Fruit fly (Drosophila melanogaster): ENCODE results near the gene cno.

Gene cno

dm6 chr3R:5256462-5257146 lies 39.3 kb upstream of the cno start, which contains the start of the genes Enoph and Hph (continued):
- TF ChIP-seq CG6163 (GFP tag; IDR thresholded peaks at IDR 0.05) = 0 out of 3 replicates have a peak, but pooled peaks have one; percentile 61
- TF ChIP-seq fkh (GFP tag; optimal IDR thresholded peaks at IDR 0.05) = peak; percentile 64
- peak in 1 of 2 experiments; percentile 72 for TF ChIP-seq salr (GFP tag; optimal IDR thresholded peaks at IDR 0.05)
- peak; percentile 75 for TF ChIP-seq achi (GFP tag; optimal IDR thresholded peaks at IDR 0.05)
- TF ChIP-seq esn (GFP tag; optimal IDR thresholded peaks at IDR 0.05) = peak; percentile 71
- peak; percentile 19 for TF ChIP-seq dac (GFP tag; optimal IDR thresholded peaks at IDR 0.05)
- TF ChIP-seq topi (GFP tag; optimal IDR thresholded peaks at IDR 0.05) = peak; percentile 62
- peak; percentile 67 for TF ChIP-seq CG10669 (GFP tag; optimal IDR thresholded peaks at IDR 0.05)
- peak; percentile 28 for TF ChIP-seq CG8632 (GFP tag; optimal IDR thresholded peaks at IDR 0.05)
- no peak for TF ChIP-seq CG16779 (tag; optimal IDR thresholded peaks at IDR 0.05)
- peak; percentile 73 for TF ChIP-seq CG3919 (GFP tag; optimal IDR thresholded peaks at IDR 0.05)

dm6 chr3R:5252853-5253252 lies 35.6 kb upstream of the cno start, which contains the start of gene CG1113:
TSS of gene CG1113 (plus strand) at chr3R:5253153.
- TF ChIP-seq Eip78C (GFP tag) (peak; percentile 46), Hr39 (GFP tag; optimal IDR thresholded peaks at IDR 0.05) (no peak), CG10631 (GFP tag; optimal IDR thresholded peaks at IDR 0.05) (no peak), CG11902 (GFP tag; optimal IDR thresholded peaks at IDR 0.05) (no peak), eg (GFP tag; IDR thresholded peaks at IDR 0.05) (no peak)

- TF ChIP-seq fd59A (GFP tag; optimal IDR thresholded peaks at IDR 0.05) = no peak
- no peak for TF ChIP-seq Hr4 (GFP tag; optimal IDR thresholded peaks at IDR 0.05)
- TF ChIP-seq esn (GFP tag; optimal IDR thresholded peaks at IDR 0.05) = peak; percentile 25
- no peak for TF ChIP-seq Ets96B (tag; optimal IDR thresholded peaks at IDR 0.05)
- no peak for TF ChIP-seq CG8319 (GFP tag; optimal IDR thresholded peaks at IDR 0.05)
- no peak for TF ChIP-seq fd85E (GFP tag; optimal IDR thresholded peaks at IDR 0.05)
- TF ChIP-seq svp (GFP tag) = peak; percentile 66
- peak; percentile 19 for TF ChIP-seq Eip78C (GFP tag)
- no peak for TF ChIP-seq salr (GFP tag; optimal IDR thresholded peaks at IDR 0.05)
- peak; percentile 24 for TF ChIP-seq Smox (GFP tag; optimal IDR thresholded peaks at IDR 0.05)
- TF ChIP-seq ss (GFP tag; optimal IDR thresholded peaks at IDR 0.05) = peak; percentile 28 to 63
- TF ChIP-seq CG10669 (GFP tag; optimal IDR thresholded peaks at IDR 0.05) = no peak
- no peak for TF ChIP-seq net (GFP tag; optimal IDR thresholded peaks at IDR 0.05)
- TF ChIP-seq CG7368 (GFP tag; optimal IDR thresholded peaks at IDR 0.05) = no peak
- peak; percentile 16 for TF ChIP-seq dsx (GFP tag; optimal IDR thresholded peaks at IDR 0.05; ENCODE audit: poor library complexity, severe bottlenecking)
- no peak for TF ChIP-seq Sox15 (GFP tag; optimal IDR thresholded peaks at IDR 0.05)
- peak; percentile 90 for TF ChIP-seq Sox14 (GFP tag; optimal IDR thresholded peaks at IDR 0.05)
- no peak for TF ChIP-seq CG10631 (GFP tag; optimal IDR thresholded peaks at IDR 0.05)
- no peak for TF ChIP-seq CG11902 (GFP tag; optimal IDR thresholded peaks at IDR 0.05)
- TF ChIP-seq Sox102F (GFP tag; optimal IDR thresholded peaks at IDR 0.05) = peak; percentile 36
- TF ChIP-seq Lpt (GFP tag; optimal IDR thresholded peaks at IDR 0.05) = no peak
- TF ChIP-seq CG6854 (GFP tag; optimal IDR thresholded peaks at IDR 0.05) = peak; percentile 70
- no peak for TF ChIP-seq CG34406 (GFP tag; optimal IDR thresholded peaks at IDR 0.05)
- TF ChIP-seq CG15336 (GFP tag; IDR thresholded peaks at IDR 0.05) = peak; percentile 32; the same call in 1 of the 2 replicates
- TF ChIP-seq Eip93F (GFP tag; optimal IDR thresholded peaks at IDR 0.05) = no peak
- TF ChIP-seq topi (GFP tag; optimal IDR thresholded peaks at IDR 0.05) = peak; percentile 9
- TF ChIP-seq Met (GFP tag; optimal IDR thresholded peaks at IDR 0.05) = peak; percentile 5
- TF ChIP-seq CG3032 (tag; optimal IDR thresholded peaks at IDR 0.05) = peak; percentile 6
- no peak for TF ChIP-seq OdsH (GFP tag; optimal IDR thresholded peaks at IDR 0.05)
- peak; percentile 27 for TF ChIP-seq Eip75B (GFP tag; optimal IDR thresholded peaks at IDR 0.05)
- peak; percentile 56 for TF ChIP-seq Blimp-1 (GFP tag; optimal IDR thresholded peaks at IDR 0.05)
- no peak for TF ChIP-seq pdm3 (GFP tag; optimal IDR thresholded peaks at IDR 0.05)
- TF ChIP-seq lz (GFP tag; optimal IDR thresholded peaks at IDR 0.05) = peak; percentile 18
- TF ChIP-seq eg (GFP tag; IDR thresholded peaks at IDR 0.05) = 0 out of 3 replicates have a peak, but pooled peaks have one; percentile 9
- TF ChIP-seq CG4318 (GFP tag; optimal IDR thresholded peaks at IDR 0.05) = no peak
- TF ChIP-seq vri (GFP tag; optimal IDR thresholded peaks at IDR 0.05) = peak; percentile 34
- TF ChIP-seq fkh (GFP tag; optimal IDR thresholded peaks at IDR 0.05) = peak; percentile 29
These were observed 34.1 kb upstream of the cno start, which contains the start of gene CtsF for dm6 chr3R:5251243-5251865. TSS of gene CtsF (minus strand) at chr3R:5251745.
